1 fruit fly cellular context compared by ENCODE assay signal in the genomic region with DNA sequence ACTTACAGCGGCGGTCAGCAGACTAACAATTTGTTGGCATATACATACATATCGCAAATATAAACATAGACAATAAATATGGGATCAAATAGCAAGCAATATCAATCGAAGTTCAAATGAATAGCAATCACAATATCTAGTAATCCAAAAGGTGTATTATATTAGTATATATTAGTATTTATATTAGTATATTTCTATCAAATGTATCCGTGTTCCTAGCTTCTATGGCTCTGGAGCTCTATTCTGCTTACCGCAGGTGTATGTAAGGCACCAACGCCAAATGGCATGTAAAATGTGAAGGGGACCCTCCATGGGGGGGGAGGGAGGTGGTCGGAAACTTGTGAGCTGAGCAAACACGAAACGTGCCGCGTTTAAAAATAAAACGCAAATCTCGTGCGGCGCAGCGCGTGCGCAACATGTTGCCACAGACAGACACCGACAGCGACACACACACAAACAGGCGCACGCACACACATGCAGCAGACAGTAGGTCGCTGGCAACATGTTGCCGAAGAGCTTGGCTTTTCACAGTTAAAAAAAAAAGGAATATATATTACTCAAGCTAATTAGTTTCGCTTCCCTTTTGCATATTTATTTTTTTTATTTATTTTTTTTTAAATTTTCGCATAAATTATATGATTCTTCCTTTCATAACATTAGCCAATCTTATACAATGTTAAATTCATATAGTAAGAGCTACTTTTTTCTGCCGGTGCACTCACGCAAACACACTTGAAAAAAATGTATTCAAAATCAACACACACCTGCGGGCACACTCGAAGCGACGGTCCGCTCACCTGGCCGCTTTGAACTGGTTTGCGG.
TF ChIP-seq lines count a peak whose summit lies in the region.

No protein-coding gene starts in this region.

TF ChIP-seq in whole organism, embryonic, 481 proteins besides CTCF, POLR2A, EP300 and RAD21 (continued from another document and continues in another):
- TF ChIP-seq sens-2 (GFP tag; IDR thresholded peaks at IDR 0.05; lab: Robert Waterston, UW): no peak
- peak; percentile 84 for TF ChIP-seq dmrt99B (tag; optimal IDR thresholded peaks at IDR 0.05; lab: Kevin White, UChicago)
- no peak for TF ChIP-seq CG10274 (GFP tag; optimal IDR thresholded peaks at IDR 0.05; lab: Kevin White, UChicago)
- TF ChIP-seq nmo (GFP tag; optimal IDR thresholded peaks at IDR 0.05; lab: Kevin White, UChicago): peak; percentile 72
- no peak; the same call in 1 of the 2 replicates for TF ChIP-seq Bgb (GFP tag; IDR thresholded peaks at IDR 0.05; lab: Robert Waterston, UW; ENCODE audit: partially characterized antibody)
- peak; percentile 34 for TF ChIP-seq CG17568 (GFP tag; optimal IDR thresholded peaks at IDR 0.05; lab: Kevin White, UChicago)
- 0 out of 2 replicates have a peak, but pooled peaks have one; percentile 22 for TF ChIP-seq sim (GFP tag; IDR thresholded peaks at IDR 0.05; lab: Robert Waterston, UW)
- TF ChIP-seq CG13287 (GFP tag; IDR thresholded peaks at IDR 0.05; lab: Robert Waterston, UW; ENCODE audit: partially characterized antibody): no peak
- peak; percentile 44 for TF ChIP-seq caup (GFP tag; optimal IDR thresholded peaks at IDR 0.05; lab: Kevin White, UChicago; ENCODE audit: severe bottlenecking)
- peak; percentile 63; the same call in 1 of the 3 replicates for TF ChIP-seq gce (GFP tag; IDR thresholded peaks at IDR 0.05; lab: Robert Waterston, UW)
- TF ChIP-seq crp (GFP tag; optimal IDR thresholded peaks at IDR 0.05; lab: Kevin White, UChicago): no peak
- TF ChIP-seq dpn (GFP tag; optimal IDR thresholded peaks at IDR 0.05; lab: Kevin White, UChicago): peak; percentile 32 to 45
- peak; percentile 38 for TF ChIP-seq NfI (GFP tag; optimal IDR thresholded peaks at IDR 0.05; lab: Kevin White, UChicago)
- no peak for TF ChIP-seq Sin3A (optimal IDR thresholded peaks at IDR 0.05; lab: Kevin White, UChicago)
- no peak for TF ChIP-seq yki (optimal IDR thresholded peaks at IDR 0.05; lab: Kevin White, UChicago)
- TF ChIP-seq Fer3 (tag; optimal IDR thresholded peaks at IDR 0.05; lab: Kevin White, UChicago): peak; percentile 73
- peak; percentile 73 for TF ChIP-seq oc (tag; optimal IDR thresholded peaks at IDR 0.05; lab: Kevin White, UChicago)
- peak; percentile 91 for TF ChIP-seq sens (GFP tag; lab: Kevin White, UChicago)
- TF ChIP-seq Six4 (GFP tag; optimal IDR thresholded peaks at IDR 0.05; lab: Kevin White, UChicago): peak; percentile 18
- TF ChIP-seq Doc3 (GFP tag; IDR thresholded peaks at IDR 0.05; lab: Robert Waterston, UW; ENCODE audit: partially characterized antibody): no peak
- peak; percentile 12 for TF ChIP-seq Ets97D (GFP tag; optimal IDR thresholded peaks at IDR 0.05; lab: Kevin White, UChicago)
- TF ChIP-seq ewg (GFP tag; optimal IDR thresholded peaks at IDR 0.05; lab: Kevin White, UChicago): peak; percentile 34
- TF ChIP-seq CG16863 (GFP tag; optimal IDR thresholded peaks at IDR 0.05; lab: Kevin White, UChicago): peak; percentile 6
- TF ChIP-seq CG11696 (GFP tag; IDR thresholded peaks at IDR 0.05; lab: Robert Waterston, UW): peak; percentile 89
- no peak for TF ChIP-seq CG15073 (GFP tag; optimal IDR thresholded peaks at IDR 0.05; lab: Kevin White, UChicago)
- peak; percentile 42 for TF ChIP-seq CG12299 (tag; optimal IDR thresholded peaks at IDR 0.05; lab: Kevin White, UChicago)
- 0 out of 2 replicates have a peak, but pooled peaks have one; percentile 18 for TF ChIP-seq klu (GFP tag; IDR thresholded peaks at IDR 0.05; lab: Robert Waterston, UW)
- TF ChIP-seq lab (GFP tag; optimal IDR thresholded peaks at IDR 0.05; lab: Kevin White, UChicago): peak; percentile 75
- TF ChIP-seq CG6175 (GFP tag; IDR thresholded peaks at IDR 0.05; lab: Robert Waterston, UW): peak; percentile 54; the same call in 1 of the 3 replicates
- peak; percentile 55 for TF ChIP-seq peb (GFP tag; IDR thresholded peaks at IDR 0.05; lab: Robert Waterston, UW)
- TF ChIP-seq Asciz (GFP tag; optimal IDR thresholded peaks at IDR 0.05; lab: Kevin White, UChicago): peak; percentile 55
- TF ChIP-seq D19A (tag; optimal IDR thresholded peaks at IDR 0.05; lab: Kevin White, UChicago): peak; percentile 48
- peak; percentile 17; the same call in 1 of the 4 replicates for TF ChIP-seq Gug (GFP tag; IDR thresholded peaks at IDR 0.05; lab: Robert Waterston, UW)
- no peak for TF ChIP-seq CG3995 (GFP tag; optimal IDR thresholded peaks at IDR 0.05; lab: Kevin White, UChicago)
- TF ChIP-seq nerfin-1 (tag; optimal IDR thresholded peaks at IDR 0.05; lab: Kevin White, UChicago): peak; percentile 50
- TF ChIP-seq CG12236 (GFP tag; optimal IDR thresholded peaks at IDR 0.05; lab: Kevin White, UChicago): no peak
- TF ChIP-seq gsb-n (tag; optimal IDR thresholded peaks at IDR 0.05; lab: Kevin White, UChicago): peak; percentile 57
- peak; percentile 9 for TF ChIP-seq lbe (GFP tag; optimal IDR thresholded peaks at IDR 0.05; lab: Kevin White, UChicago)
- no peak for TF ChIP-seq Hr39 (optimal IDR thresholded peaks at IDR 0.05; lab: Kevin White, UChicago)
- TF ChIP-seq CG6813 (GFP tag; optimal IDR thresholded peaks at IDR 0.05; lab: Kevin White, UChicago): peak; percentile 30
- TF ChIP-seq tll (GFP tag; optimal IDR thresholded peaks at IDR 0.05; lab: Kevin White, UChicago): no peak
- TF ChIP-seq pan (optimal IDR thresholded peaks at IDR 0.05; lab: Kevin White, UChicago): no peak
- TF ChIP-seq pan (GFP tag; optimal IDR thresholded peaks at IDR 0.05 in 1 of 2, IDR thresholded peaks at IDR 0.05 in 1 of 2): peak in 1 of 2 experiments; percentile 72
- TF ChIP-seq sob (GFP tag; IDR thresholded peaks at IDR 0.05; lab: Robert Waterston, UW): no peak; the same call in none of the 2 replicates
- no peak for TF ChIP-seq CG1233 (GFP tag; optimal IDR thresholded peaks at IDR 0.05; lab: Kevin White, UChicago)
- peak; percentile 72 for TF ChIP-seq CG14441 (GFP tag; IDR thresholded peaks at IDR 0.05; lab: Robert Waterston, UW)
- TF ChIP-seq CG4282 (GFP tag; optimal IDR thresholded peaks at IDR 0.05; lab: Kevin White, UChicago): no peak
- TF ChIP-seq CG10979 (tag; optimal IDR thresholded peaks at IDR 0.05; lab: Kevin White, UChicago): peak; percentile 76
- peak; percentile 78 for TF ChIP-seq CG32532 (GFP tag; IDR thresholded peaks at IDR 0.05; lab: Robert Waterston, UW)
- peak; percentile 39 for TF ChIP-seq CG1602 (GFP tag; optimal IDR thresholded peaks at IDR 0.05; lab: Kevin White, UChicago)
- TF ChIP-seq corto (GFP tag; optimal IDR thresholded peaks at IDR 0.05; lab: Kevin White, UChicago): no peak
- peak; percentile 53 for TF ChIP-seq ro (GFP tag; IDR thresholded peaks at IDR 0.05; lab: Robert Waterston, UW)
- TF ChIP-seq ab (GFP tag; optimal IDR thresholded peaks at IDR 0.05; lab: Kevin White, UChicago): no peak
- no peak for TF ChIP-seq TFAM (GFP tag; optimal IDR thresholded peaks at IDR 0.05; lab: Kevin White, UChicago)
- TF ChIP-seq CG1647 (GFP tag; optimal IDR thresholded peaks at IDR 0.05; lab: Kevin White, UChicago): no peak
- no peak for TF ChIP-seq nau (GFP tag; optimal IDR thresholded peaks at IDR 0.05; lab: Kevin White, UChicago)
- TF ChIP-seq Hmr (GFP tag; optimal IDR thresholded peaks at IDR 0.05; lab: Kevin White, UChicago): peak; percentile 51
- no peak for TF ChIP-seq pnt (GFP tag; optimal IDR thresholded peaks at IDR 0.05; lab: Kevin White, UChicago)
- TF ChIP-seq zen2 (GFP tag; IDR thresholded peaks at IDR 0.05; lab: Robert Waterston, UW; ENCODE audit: partially characterized antibody): no peak
- TF ChIP-seq mld (GFP tag; IDR thresholded peaks at IDR 0.05; lab: Robert Waterston, UW; ENCODE audit: partially characterized antibody): no peak
- TF ChIP-seq scrt (GFP tag; optimal IDR thresholded peaks at IDR 0.05; lab: Kevin White, UChicago): peak; percentile 64
- TF ChIP-seq CG16815 (GFP tag; optimal IDR thresholded peaks at IDR 0.05; lab: Kevin White, UChicago): no peak
- peak; percentile 83 for TF ChIP-seq crol (GFP tag; IDR thresholded peaks at IDR 0.05; lab: Robert Waterston, UW)
- no peak for TF ChIP-seq abd-A (tag; optimal IDR thresholded peaks at IDR 0.05; lab: Kevin White, UChicago)
- peak; percentile 26 for TF ChIP-seq Jarid2 (GFP tag; optimal IDR thresholded peaks at IDR 0.05; lab: Kevin White, UChicago)
- TF ChIP-seq HHEX (GFP tag; optimal IDR thresholded peaks at IDR 0.05; lab: Kevin White, UChicago): peak; percentile 68
- no peak for TF ChIP-seq her (GFP tag; optimal IDR thresholded peaks at IDR 0.05; lab: Kevin White, UChicago)
- TF ChIP-seq CG13775 (GFP tag; optimal IDR thresholded peaks at IDR 0.05; lab: Kevin White, UChicago): peak; percentile 50
- no peak for TF ChIP-seq CkIIα-i1 (GFP tag; IDR thresholded peaks at IDR 0.05; lab: Robert Waterston, UW)
- peak; percentile 73 for TF ChIP-seq CG32772 (GFP tag; IDR thresholded peaks at IDR 0.05; lab: Robert Waterston, UW)
- TF ChIP-seq dati (GFP tag; IDR thresholded peaks at IDR 0.05; lab: Robert Waterston, UW): no peak
- peak; percentile 80 for TF ChIP-seq vvl (GFP tag; IDR thresholded peaks at IDR 0.05; lab: Robert Waterston, UW)
- peak; percentile 67 for TF ChIP-seq cg (GFP tag; optimal IDR thresholded peaks at IDR 0.05; lab: Kevin White, UChicago)
- TF ChIP-seq odd (GFP tag; optimal IDR thresholded peaks at IDR 0.05; lab: Kevin White, UChicago): peak; percentile 39
- TF ChIP-seq HLHmδ (GFP tag; optimal IDR thresholded peaks at IDR 0.05; lab: Kevin White, UChicago): no peak
- no peak for TF ChIP-seq lov (optimal IDR thresholded peaks at IDR 0.05; lab: Kevin White, UChicago)
- no peak for TF ChIP-seq lov (GFP tag; IDR thresholded peaks at IDR 0.05; lab: Robert Waterston, UW)
- 0 out of 2 replicates have a peak, but pooled peaks have one; percentile 43 for TF ChIP-seq cas (GFP tag; IDR thresholded peaks at IDR 0.05; lab: Robert Waterston, UW)
- peak; percentile 60 for TF ChIP-seq CG17829 (tag; optimal IDR thresholded peaks at IDR 0.05; lab: Kevin White, UChicago)
- peak; percentile 57 for TF ChIP-seq CG9932 (GFP tag; IDR thresholded peaks at IDR 0.05; lab: Robert Waterston, UW)
- no peak for TF ChIP-seq CG11723 (GFP tag; optimal IDR thresholded peaks at IDR 0.05; lab: Kevin White, UChicago)
- TF ChIP-seq bigmax (GFP tag; optimal IDR thresholded peaks at IDR 0.05; lab: Kevin White, UChicago): no peak
- peak in 1 of 2 experiments; percentile 72 for TF ChIP-seq Hr51 (GFP tag; optimal IDR thresholded peaks at IDR 0.05; lab: Kevin White, UChicago)
- TF ChIP-seq CG16779 (GFP tag; IDR thresholded peaks at IDR 0.05; lab: Robert Waterston, UW): no peak
- TF ChIP-seq trem (tag; optimal IDR thresholded peaks at IDR 0.05; lab: Kevin White, UChicago): peak; percentile 14
- no peak for TF ChIP-seq kah (GFP tag; optimal IDR thresholded peaks at IDR 0.05; lab: Kevin White, UChicago)
- 0 out of 2 replicates have a peak, but pooled peaks have one; percentile 24 for TF ChIP-seq CG11085 (GFP tag; IDR thresholded peaks at IDR 0.05; lab: Robert Waterston, UW)
- TF ChIP-seq CG4707 (GFP tag; optimal IDR thresholded peaks at IDR 0.05; lab: Kevin White, UChicago): no peak
- no peak for TF ChIP-seq CG10321 (GFP tag; IDR thresholded peaks at IDR 0.05; lab: Robert Waterston, UW)
- no peak for TF ChIP-seq slp2 (GFP tag; optimal IDR thresholded peaks at IDR 0.05; lab: Kevin White, UChicago)
- no peak for TF ChIP-seq chn (GFP tag; optimal IDR thresholded peaks at IDR 0.05; lab: Kevin White, UChicago)
- no peak for TF ChIP-seq fru (optimal IDR thresholded peaks at IDR 0.05; lab: Kevin White, UChicago)
- TF ChIP-seq Opbp (GFP tag; IDR thresholded peaks at IDR 0.05; lab: Robert Waterston, UW; ENCODE audit: partially characterized antibody): no peak
- TF ChIP-seq Ada2b (GFP tag; IDR thresholded peaks at IDR 0.05; lab: Robert Waterston, UW): peak; percentile 74
- TF ChIP-seq CG10654 (GFP tag; optimal IDR thresholded peaks at IDR 0.05; lab: Kevin White, UChicago): no peak
- TF ChIP-seq Nf-YA (GFP tag; IDR thresholded peaks at IDR 0.05; lab: Robert Waterston, UW): peak; percentile 62; the same call in 1 of the 2 replicates
- TF ChIP-seq E2f2 (GFP tag; IDR thresholded peaks at IDR 0.05; lab: Robert Waterston, UW): 0 out of 2 replicates have a peak, but pooled peaks have one; percentile 10
- TF ChIP-seq CG14050 (GFP tag; IDR thresholded peaks at IDR 0.05; lab: Robert Waterston, UW): peak; percentile 45; the same call in 2 of the 3 replicates
- TF ChIP-seq CG10543 (GFP tag; optimal IDR thresholded peaks at IDR 0.05; lab: Kevin White, UChicago): peak; percentile 34
- no peak for TF ChIP-seq CG3163 (GFP tag; optimal IDR thresholded peaks at IDR 0.05; lab: Kevin White, UChicago)
- TF ChIP-seq CG8359 (GFP tag; optimal IDR thresholded peaks at IDR 0.05; lab: Kevin White, UChicago; ENCODE audit: borderline replicate concordance): peak; percentile 14
- no peak for TF ChIP-seq tna (GFP tag; IDR thresholded peaks at IDR 0.05; lab: Robert Waterston, UW; ENCODE audit: partially characterized antibody)
- peak; percentile 31 for TF ChIP-seq dmrt11E (tag; optimal IDR thresholded peaks at IDR 0.05; lab: Kevin White, UChicago)
- peak; percentile 52 for TF ChIP-seq slou (GFP tag; optimal IDR thresholded peaks at IDR 0.05; lab: Kevin White, UChicago)
- TF ChIP-seq chinmo (GFP tag; IDR thresholded peaks at IDR 0.05; lab: Robert Waterston, UW; ENCODE audit: partially characterized antibody): peak; percentile 42; the same call in 1 of the 4 replicates
- TF ChIP-seq Rfx (GFP tag; IDR thresholded peaks at IDR 0.05; lab: Robert Waterston, UW): peak; percentile 77
- peak; percentile 57 for TF ChIP-seq H2.0 (GFP tag; IDR thresholded peaks at IDR 0.05; lab: Robert Waterston, UW)
- TF ChIP-seq MTF-1 (GFP tag; optimal IDR thresholded peaks at IDR 0.05; lab: Kevin White, UChicago; ENCODE audit: borderline replicate concordance): peak; percentile 29
- peak; percentile 55 for TF ChIP-seq CG12659 (GFP tag; optimal IDR thresholded peaks at IDR 0.05; lab: Kevin White, UChicago)
- no peak for TF ChIP-seq maf-S (GFP tag; optimal IDR thresholded peaks at IDR 0.05; lab: Kevin White, UChicago)
- TF ChIP-seq Awh (GFP tag; IDR thresholded peaks at IDR 0.05; lab: Robert Waterston, UW): peak; percentile 85
- peak; percentile 51 for TF ChIP-seq ssp (GFP tag; IDR thresholded peaks at IDR 0.05; lab: Robert Waterston, UW)
- peak; percentile 31 for TF ChIP-seq CG18619 (GFP tag; optimal IDR thresholded peaks at IDR 0.05; lab: Kevin White, UChicago)
- no peak for TF ChIP-seq ken (GFP tag; IDR thresholded peaks at IDR 0.05; lab: Robert Waterston, UW)
- TF ChIP-seq BEAF-32 (GFP tag; optimal IDR thresholded peaks at IDR 0.05; lab: Kevin White, UChicago): no peak
- 0 out of 2 replicates have a peak, but pooled peaks have one; percentile 20 for TF ChIP-seq danr (GFP tag; IDR thresholded peaks at IDR 0.05; lab: Robert Waterston, UW)
- peak; percentile 35 for TF ChIP-seq Nf-YC (tag; optimal IDR thresholded peaks at IDR 0.05; lab: Kevin White, UChicago)
- TF ChIP-seq CG12942 (GFP tag; optimal IDR thresholded peaks at IDR 0.05; lab: Kevin White, UChicago): peak; percentile 3
- TF ChIP-seq CG3847 (GFP tag; IDR thresholded peaks at IDR 0.05; lab: Robert Waterston, UW): peak; percentile 60
